Fruit fly (Drosophila melanogaster) whole organism, embryonic: Measurements from ENCODE around the gene CG7294.

ENCODE experiments used
- Abd-B ChIP-seq: fragments of 200-800 bp; sonication (Bioruptor generic); optimal IDR thresholded peaks from 2 replicates; lab custom pipeline; 2018; ENCODE audit warnings: missing biosample characterization, mild to moderate bottlenecking, missing genetic modification characterization, moderate library complexity
- Antp ChIP-seq: fragments of 200-800 bp; sonication (Bioruptor generic); optimal IDR thresholded peaks from 3 replicates; lab custom pipeline; 2016; ENCODE audit warnings: missing biosample characterization, missing genetic modification characterization
- CG10654 ChIP-seq: fragments of 200-800 bp; sonication (Bioruptor generic); optimal IDR thresholded peaks from 2 replicates; lab custom pipeline; 2016; ENCODE audit warnings: missing biosample characterization, missing genetic modification characterization
- CG12219 ChIP-seq: fragments of 200-800 bp; sonication (Bioruptor generic); optimal IDR thresholded peaks from 3 replicates; lab custom pipeline; 2018; ENCODE audit warnings: missing biosample characterization, mild to moderate bottlenecking, missing genetic modification characterization
- CG13123 ChIP-seq: fragments of 200-800 bp; sonication (Bioruptor generic); optimal IDR thresholded peaks from 2 replicates; lab custom pipeline; 2016; ENCODE audit warnings: missing biosample characterization, missing genetic modification characterization
- CG1529 ChIP-seq: fragments of 200-800 bp; sonication (Bioruptor generic); optimal IDR thresholded peaks from 3 replicates; lab custom pipeline; 2018; ENCODE audit warnings: missing biosample characterization, missing genetic modification characterization
- CG1647 ChIP-seq: fragments of 200-800 bp; sonication (Bioruptor generic); optimal IDR thresholded peaks from 3 replicates; lab custom pipeline; 2016; ENCODE audit warnings: missing biosample characterization, missing genetic modification characterization
- CG16779 ChIP-seq: fragments of 200-800 bp; sonication (Bioruptor generic); IDR thresholded peaks from 2 replicates; pipeline ENCODE4 v1.3.6; 2022; ENCODE audit warnings: missing biosample characterization, missing genetic modification characterization
- CG16863 ChIP-seq: fragments of 200-800 bp; sonication (Bioruptor generic); optimal IDR thresholded peaks from 3 replicates; lab custom pipeline; 2016; ENCODE audit warnings: missing biosample characterization, missing genetic modification characterization
- CG17385 ChIP-seq: fragments of 200-800 bp; sonication (Bioruptor generic); optimal IDR thresholded peaks from 3 replicates; lab custom pipeline; 2018; ENCODE audit warnings: missing biosample characterization, mild to moderate bottlenecking, missing genetic modification characterization
- CG18619 ChIP-seq: fragments of 200-800 bp; sonication (Bioruptor generic); optimal IDR thresholded peaks from 3 replicates; lab custom pipeline; 2017; ENCODE audit warnings: missing biosample characterization, mild to moderate bottlenecking, missing genetic modification characterization
- CG30020 ChIP-seq: fragments of 200-800 bp; optimal IDR thresholded peaks from 2 replicates; lab custom pipeline; 2019; ENCODE audit warnings: missing biosample characterization, mild to moderate bottlenecking, missing genetic modification characterization, moderate library complexity
- CG31224 ChIP-seq: fragments of 200-800 bp; sonication (Bioruptor generic); IDR thresholded peaks from 2 replicates; pipeline ENCODE4 v1.3.6; 2022; ENCODE audit warnings: missing biosample characterization, missing genetic modification characterization
- CG3163 ChIP-seq: fragments of 200-800 bp; sonication (Bioruptor generic); optimal IDR thresholded peaks from 3 replicates; lab custom pipeline; 2016; ENCODE audit warnings: missing biosample characterization, missing genetic modification characterization
- CG3407 ChIP-seq: fragments of 200-800 bp; sonication (Bioruptor generic); optimal IDR thresholded peaks from 2 replicates; lab custom pipeline; 2018; ENCODE audit warnings: missing biosample characterization, mild to moderate bottlenecking, missing genetic modification characterization
- CG43689 ChIP-seq: fragments of 200-800 bp; sonication (Bioruptor generic); IDR thresholded peaks from 2 replicates; pipeline ENCODE4 v1.3.6; 2022; ENCODE audit warnings: missing biosample characterization, missing genetic modification characterization
- CG4854 ChIP-seq: fragments of 200-800 bp; sonication (Bioruptor generic); optimal IDR thresholded peaks from 2 replicates; lab custom pipeline; 2016; ENCODE audit warnings: missing biosample characterization, missing genetic modification characterization, inconsistent platforms
- CG6683 ChIP-seq: fragments of 200-800 bp; sonication (Bioruptor generic); optimal IDR thresholded peaks from 2 replicates; lab custom pipeline; 2017; ENCODE audit warnings: missing biosample characterization, mild to moderate bottlenecking, missing genetic modification characterization, missing genetic modification reagents
- CG6765 ChIP-seq: fragments of 200-800 bp; sonication (Bioruptor generic); optimal IDR thresholded peaks from 3 replicates; lab custom pipeline; 2017; ENCODE audit warnings: missing biosample characterization, mild to moderate bottlenecking, missing genetic modification characterization
- CG7357 ChIP-seq: fragments of 200-800 bp; sonication (Bioruptor generic); IDR thresholded peaks from 3 replicates; pipeline ENCODE4 v1.3.6; 2022; ENCODE audit warnings: missing biosample characterization, missing genetic modification characterization
- CG7786 ChIP-seq: fragments of 200-800 bp; sonication (Bioruptor generic); optimal IDR thresholded peaks from 2 replicates; lab custom pipeline; 2016; ENCODE audit warnings: missing biosample characterization, missing genetic modification characterization
- CG8924 ChIP-seq: fragments of 200-800 bp; optimal IDR thresholded peaks from 3 replicates; lab custom pipeline; 2019; ENCODE audit warnings: missing biosample characterization, mild to moderate bottlenecking, missing genetic modification characterization, moderate library complexity
- CG9437 ChIP-seq: fragments of 200-800 bp; sonication (Bioruptor generic); optimal IDR thresholded peaks from 2 replicates; lab custom pipeline; 2018; ENCODE audit warnings: missing biosample characterization, mild to moderate bottlenecking, missing genetic modification characterization
- Camta ChIP-seq: fragments of 200-800 bp; sonication (Bioruptor generic); optimal IDR thresholded peaks from 2 replicates; lab custom pipeline; 2016; ENCODE audit warnings: missing biosample characterization, missing genetic modification characterization
- E2f2 ChIP-seq: fragments of 200-800 bp; sonication (Bioruptor generic); IDR thresholded peaks from 2 replicates; pipeline ENCODE4 v1.3.6; 2022; ENCODE audit warnings: missing biosample characterization, missing genetic modification characterization
- ERR ChIP-seq: fragments of 200-800 bp; sonication (Bioruptor generic); optimal IDR thresholded peaks from 2 replicates; lab custom pipeline; 2016; ENCODE audit warnings: missing biosample characterization, missing genetic modification characterization
- Gug ChIP-seq: fragments of 200-800 bp; sonication (Bioruptor generic); IDR thresholded peaks from 4 replicates; pipeline ENCODE4 v1.3.6; 2022; ENCODE audit warnings: missing biosample characterization, missing genetic modification characterization
- H2.0 ChIP-seq: fragments of 200-800 bp; sonication (Bioruptor generic); IDR thresholded peaks from 2 replicates; pipeline ENCODE4 v1.3.6; 2022; ENCODE audit warnings: missing biosample characterization, missing genetic modification characterization
- HmgZ ChIP-seq: fragments of 200-800 bp; sonication (Bioruptor generic); optimal IDR thresholded peaks from 2 replicates; lab custom pipeline; 2018; ENCODE audit warnings: missing biosample characterization, mild to moderate bottlenecking, missing genetic modification characterization
- Hmr ChIP-seq: fragments of 200-800 bp; sonication (Bioruptor generic); optimal IDR thresholded peaks from 3 replicates; lab custom pipeline; 2017; ENCODE audit warnings: mild to moderate bottlenecking, missing biosample characterization, missing genetic modification reagents, missing genetic modification characterization
- Lpt ChIP-seq: fragments of >200 bp; optimal IDR thresholded peaks from 2 replicates; lab custom pipeline; 2018; ENCODE audit warnings: missing biosample characterization, missing genetic modification characterization
- Mad ChIP-seq: fragments of 200-800 bp; sonication (Bioruptor generic); optimal IDR thresholded peaks from 2 replicates; lab custom pipeline; 2016; ENCODE audit warnings: missing biosample characterization, missing genetic modification characterization
- Sry-β ChIP-seq: fragments of 200-800 bp; sonication (Bioruptor generic); optimal IDR thresholded peaks from 2 replicates; lab custom pipeline; 2018; ENCODE audit warnings: missing biosample characterization, mild to moderate bottlenecking, missing genetic modification characterization, moderate library complexity
- Xbp1 ChIP-seq: fragments of 200-800 bp; sonication (Bioruptor generic); optimal IDR thresholded peaks from 3 replicates; lab custom pipeline; 2016; ENCODE audit warnings: missing biosample characterization, mild to moderate bottlenecking, missing genetic modification characterization
- YL-1 ChIP-seq: fragments of 200-800 bp; sonication (Bioruptor generic); optimal IDR thresholded peaks from 3 replicates; lab custom pipeline; 2017; ENCODE audit warnings: missing biosample characterization, mild to moderate bottlenecking, missing genetic modification characterization
- cato ChIP-seq: fragments of 200-800 bp; sonication (Bioruptor generic); optimal IDR thresholded peaks from 2 replicates; lab custom pipeline; 2016; ENCODE audit warnings: missing biosample characterization, missing genetic modification characterization, borderline replicate concordance
- corto ChIP-seq: fragments of 200-800 bp; sonication (Bioruptor generic); optimal IDR thresholded peaks from 2 replicates; lab custom pipeline; 2016; ENCODE audit warnings: missing biosample characterization, mild to moderate bottlenecking, missing genetic modification characterization, moderate library complexity
- da ChIP-seq: fragments of 200-800 bp; sonication (Bioruptor generic); optimal IDR thresholded peaks from 2 replicates; lab custom pipeline; 2016; ENCODE audit warnings: missing biosample characterization, missing genetic modification characterization
- dimm ChIP-seq: fragments of 200-800 bp; sonication (Bioruptor generic); IDR thresholded peaks from 2 replicates; pipeline ENCODE4 v1.3.6; 2022; ENCODE audit warnings: missing biosample characterization, missing genetic modification characterization
- exex ChIP-seq: fragments of 200-800 bp; sonication (Bioruptor generic); optimal IDR thresholded peaks from 4 replicates; lab custom pipeline; 2018; ENCODE audit warnings: missing biosample characterization, mild to moderate bottlenecking, missing genetic modification characterization, moderate library complexity
- hbn ChIP-seq: fragments of 200-800 bp; sonication (Bioruptor generic); IDR thresholded peaks from 2 replicates; pipeline ENCODE4 v1.3.6; 2022; ENCODE audit warnings: missing biosample characterization, missing genetic modification characterization; ENCODE audit not compliant: partially characterized antibody
- hkb ChIP-seq, 2 experiments: fragments of 200-800 bp in 1 of 2; fragments of >200 bp in 1 of 2; sonication (Bioruptor generic) in 1 of 2; IDR thresholded peaks in 1 of 2; optimal IDR thresholded peaks in 1 of 2; 2 replicates each; pipeline versions ENCODE4 v1.3.6 to Lab custom; 2017 to 2022; ENCODE audit warnings: missing biosample characterization in 1 of 2, missing genetic modification characterization in 1 of 2
- kah ChIP-seq: fragments of 200-800 bp; sonication (Bioruptor generic); optimal IDR thresholded peaks from 2 replicates; lab custom pipeline; 2018; ENCODE audit warnings: missing biosample characterization, mild to moderate bottlenecking, missing genetic modification characterization
- nerfin-2 ChIP-seq: fragments of 200-800 bp; sonication (Bioruptor generic); IDR thresholded peaks from 2 replicates; pipeline ENCODE4 v1.3.6; 2022; ENCODE audit warnings: missing biosample characterization, missing genetic modification characterization; ENCODE audit not compliant: partially characterized antibody
- onecut ChIP-seq: fragments of 200-800 bp; sonication (Bioruptor generic); IDR thresholded peaks from 2 replicates; pipeline ENCODE4 v1.3.6; 2022; ENCODE audit warnings: missing biosample characterization, missing genetic modification characterization
- peb ChIP-seq: fragments of 200-800 bp; sonication (Bioruptor generic); IDR thresholded peaks from 2 replicates; pipeline ENCODE4 v1.3.6; 2022; ENCODE audit warnings: missing biosample characterization, missing genetic modification characterization
- repo ChIP-seq: fragments of 200-800 bp; sonication (Bioruptor generic); optimal IDR thresholded peaks from 2 replicates; lab custom pipeline; 2016; ENCODE audit warnings: missing biosample characterization, missing genetic modification characterization
- salm ChIP-seq: fragments of 200-800 bp; sonication (Bioruptor generic); optimal IDR thresholded peaks from 2 replicates; lab custom pipeline; 2018; ENCODE audit warnings: missing biosample characterization, mild to moderate bottlenecking, missing genetic modification characterization
- slp2 ChIP-seq: fragments of 200-800 bp; sonication (Bioruptor generic); optimal IDR thresholded peaks from 2 replicates; lab custom pipeline; 2016; ENCODE audit warnings: missing biosample characterization, missing genetic modification characterization
- vvl ChIP-seq: fragments of 200-800 bp; sonication (Bioruptor generic); IDR thresholded peaks from 2 replicates; pipeline ENCODE4 v1.3.6; 2022; ENCODE audit warnings: missing biosample characterization, missing genetic modification characterization
- wdn ChIP-seq: fragments of 200-800 bp; sonication (Bioruptor generic); IDR thresholded peaks from 2 replicates; pipeline ENCODE4 v1.3.6; 2022; ENCODE audit warnings: missing biosample characterization, missing genetic modification characterization

CG7294 gene

dm6 chr2L:10665603-10666002 lies 23.5 kb downstream of the CG7294 start (continued):
- TF ChIP-seq YL-1 (GFP tag; lab: Kevin White, UChicago) (no peak), exex (tag; lab: Kevin White, UChicago) (peak; percentile 12), Gug (GFP tag; lab: Robert Waterston, UW) (peak; percentile 82), CG13123 (GFP tag; lab: Kevin White, UChicago) (peak; percentile 25), Lpt (GFP tag; lab: Kevin White, UChicago) (no peak), ERR (GFP tag; lab: Kevin White, UChicago) (peak; percentile 66), dimm (GFP tag; lab: Robert Waterston, UW) (peak; percentile 65), peb (GFP tag; lab: Robert Waterston, UW) (peak; percentile 58; the same call in 1 of the 2 replicates), CG12219 (GFP tag; lab: Kevin White, UChicago) (peak; percentile 78), nerfin-2 (GFP tag; lab: Robert Waterston, UW) (no peak), Antp (peak; percentile 82), onecut (GFP tag; lab: Robert Waterston, UW) (peak; percentile 61), cato (GFP tag; lab: Kevin White, UChicago) (peak; percentile 33), Xbp1 (GFP tag; lab: Kevin White, UChicago) (peak; percentile 86), CG43689 (GFP tag; lab: Robert Waterston, UW) (peak; percentile 85), CG7357 (GFP tag; lab: Robert Waterston, UW) (peak; percentile 76; the same call in 2 of the 3 replicates), H2.0 (peak; percentile 90), wdn (GFP tag; lab: Robert Waterston, UW) (peak; percentile 64), Abd-B (GFP tag; lab: Kevin White, UChicago) (peak; percentile 64), CG3407 (GFP tag; lab: Kevin White, UChicago) (peak; percentile 43), salm (tag; lab: Kevin White, UChicago) (peak; percentile 35), Camta (GFP tag; lab: Kevin White, UChicago) (peak; percentile 75), kah (GFP tag; lab: Kevin White, UChicago) (peak; percentile 33), CG9437 (peak; percentile 62), hbn (GFP tag; lab: Robert Waterston, UW) (no peak), CG16779 (GFP tag; lab: Robert Waterston, UW) (peak; percentile 63), CG1529 (GFP tag; lab: Kevin White, UChicago) (peak; percentile 14), CG30020 (no peak), CG3163 (GFP tag; lab: Kevin White, UChicago) (peak; percentile 48), CG1647 (GFP tag; lab: Kevin White, UChicago) (peak; percentile 65), CG8924 (tag; lab: Kevin White, UChicago) (peak; percentile 78), CG6683 (GFP tag; lab: Kevin White, UChicago) (no peak), slp2 (GFP tag; lab: Kevin White, UChicago) (peak; percentile 58), da (no peak), vvl (GFP tag; lab: Robert Waterston, UW) (peak; percentile 92), Mad (GFP tag; lab: Kevin White, UChicago) (peak; percentile 46), CG10654 (GFP tag; lab: Kevin White, UChicago) (peak; percentile 68), hkb (optimal IDR thresholded peaks at IDR 0.05; lab: Kevin White, UChicago) (no peak), hkb (GFP tag; IDR thresholded peaks at IDR 0.05; lab: Robert Waterston, UW) (peak; percentile 95), Sry-β (GFP tag; lab: Kevin White, UChicago) (no peak), E2f2 (GFP tag; lab: Robert Waterston, UW) (peak; percentile 67), CG16863 (peak; percentile 79), Hmr (GFP tag; lab: Kevin White, UChicago) (peak; percentile 66), corto (GFP tag; lab: Kevin White, UChicago) (no peak), repo (GFP tag; lab: Kevin White, UChicago) (peak; percentile 77), HmgZ (peak; percentile 60), CG6765 (GFP tag; lab: Kevin White, UChicago) (no peak), CG31224 (peak; percentile 62), CG18619 (GFP tag; lab: Kevin White, UChicago) (peak; percentile 56), CG17385 (peak; percentile 76), CG7786 (peak; percentile 62), CG4854 (GFP tag; lab: Kevin White, UChicago) (peak; percentile 54)
